Worm (Caenorhabditis elegans): ENCODE measurements around the gene Y75B12B.13.

DNA sequence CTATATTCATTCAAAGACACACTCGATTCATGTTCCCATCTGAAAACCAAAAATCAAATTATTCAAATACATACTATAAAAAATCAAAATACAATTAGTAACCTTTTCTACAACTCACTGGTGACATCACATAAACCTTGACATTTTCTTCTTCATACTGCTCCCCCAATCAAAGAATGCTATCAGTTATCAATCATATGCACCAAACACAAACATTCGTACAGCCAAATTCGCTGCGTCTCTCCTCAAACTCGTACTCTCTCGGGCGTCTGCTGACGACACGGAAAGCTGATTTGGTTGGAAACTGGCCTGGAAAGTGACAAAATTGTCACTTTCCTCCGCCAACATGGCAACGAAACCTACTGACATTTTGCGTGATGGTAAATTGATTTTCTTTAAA, 1.4 kb downstream of the Y75B12B.13 start, which contains the start of gene plc-2:
- no peak for TF ChIP-seq pqm-1 (tag; optimal IDR thresholded peaks at IDR 0.05)
- no peak for TF ChIP-seq unc-42 (tag; optimal IDR thresholded peaks at IDR 0.05)
- no peak for TF ChIP-seq ceh-31 (tag; optimal IDR thresholded peaks at IDR 0.05)
- TF ChIP-seq nhr-11 (tag; optimal IDR thresholded peaks at IDR 0.05), result no peak
- no peak for TF ChIP-seq lin-11 (tag; optimal IDR thresholded peaks at IDR 0.05)
